Worm (Caenorhabditis elegans): ENCODE data around the gene srh-308.
A peak's percentile ranks its signal among the peaks of the same experiment; 100 is the strongest.

The srh-308 gene

ce11 chrV:14002402-14002801 is 15.0 kb downstream of the srh-308 start:
- TF ChIP-seq nhr-25 (tag; optimal IDR thresholded peaks at IDR 0.05): peak; percentile 35
- no peak for TF ChIP-seq ceh-16 (tag; optimal IDR thresholded peaks at IDR 0.05)
- peak; percentile 21 for TF ChIP-seq pqm-1 (tag; optimal IDR thresholded peaks at IDR 0.05)
- TF ChIP-seq zag-1 (tag; optimal IDR thresholded peaks at IDR 0.05): no peak
- no peak for TF ChIP-seq lsy-12 (tag; optimal IDR thresholded peaks at IDR 0.05)
- no peak for TF ChIP-seq nhr-28 (tag; optimal IDR thresholded peaks at IDR 0.05)
- peak; percentile 43 for TF ChIP-seq pha-4 (tag; optimal IDR thresholded peaks at IDR 0.05)

DNA sequence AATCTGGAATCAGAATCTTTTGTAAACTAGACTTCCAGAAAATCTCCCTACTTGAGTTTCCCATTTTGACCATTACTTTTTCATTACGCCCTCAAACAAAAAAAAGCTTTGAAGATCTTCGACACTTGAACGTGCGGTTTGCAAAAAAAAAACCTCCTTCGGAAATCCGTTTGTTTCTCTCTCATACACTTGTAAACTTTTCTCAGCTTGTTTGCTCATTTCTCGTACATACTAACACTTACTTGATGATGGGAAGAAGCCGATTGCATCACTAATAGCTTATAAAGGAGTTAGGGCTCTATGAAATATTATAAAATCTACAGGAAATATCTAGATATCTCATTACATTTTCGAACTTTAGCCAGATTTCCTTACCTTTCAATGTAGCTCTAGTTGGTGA is 15.4 kb downstream of the srh-308 start:
- TF ChIP-seq ztf-11 (tag; optimal IDR thresholded peaks at IDR 0.05) (no peak), sea-2 (GFP tag; optimal IDR thresholded peaks at IDR 0.05) (no peak), ceh-16 (tag; optimal IDR thresholded peaks at IDR 0.05) (no peak), pqm-1 (tag; optimal IDR thresholded peaks at IDR 0.05) (no peak), jun-1 (tag; optimal IDR thresholded peaks at IDR 0.05) (no peak), nhr-67 (tag; optimal IDR thresholded peaks at IDR 0.05) (no peak), R02D3.7 (tag; optimal IDR thresholded peaks at IDR 0.05) (no peak), ama-1 (optimal IDR thresholded peaks at IDR 0.05) (no peak), aly-2 (tag; optimal IDR thresholded peaks at IDR 0.05) (no peak), ceh-9 (tag; optimal IDR thresholded peaks at IDR 0.05) (no peak), unc-62 (GFP tag; optimal IDR thresholded peaks at IDR 0.05) (no peak), nhr-76 (tag; optimal IDR thresholded peaks at IDR 0.05) (no peak), fkh-2 (tag; optimal IDR thresholded peaks at IDR 0.05) (no peak)

DNA sequence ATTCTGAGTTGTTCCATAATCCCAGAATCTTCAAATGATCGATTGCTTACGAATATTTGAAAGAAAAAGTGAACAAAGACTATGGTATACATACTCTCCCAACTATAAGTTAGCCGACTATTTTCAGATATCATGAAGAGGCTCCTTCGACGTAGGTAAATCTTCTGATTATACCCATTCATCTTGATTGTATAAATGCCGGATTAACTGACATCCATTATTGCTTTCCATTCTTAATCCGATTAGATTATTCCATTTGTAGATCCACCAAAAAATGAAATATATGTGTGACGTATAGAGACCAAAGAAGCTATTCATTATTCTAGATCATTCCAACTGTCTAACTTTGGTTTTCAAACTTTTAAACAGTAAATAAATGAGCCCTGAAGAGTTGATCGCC is 23.9 kb downstream of the srh-308 start:
- TF ChIP-seq eor-1 (tag; optimal IDR thresholded peaks at IDR 0.05) (no peak), mml-1 (tag; optimal IDR thresholded peaks at IDR 0.05) (no peak), fos-1 (tag; optimal IDR thresholded peaks at IDR 0.05) (no peak)

DNA sequence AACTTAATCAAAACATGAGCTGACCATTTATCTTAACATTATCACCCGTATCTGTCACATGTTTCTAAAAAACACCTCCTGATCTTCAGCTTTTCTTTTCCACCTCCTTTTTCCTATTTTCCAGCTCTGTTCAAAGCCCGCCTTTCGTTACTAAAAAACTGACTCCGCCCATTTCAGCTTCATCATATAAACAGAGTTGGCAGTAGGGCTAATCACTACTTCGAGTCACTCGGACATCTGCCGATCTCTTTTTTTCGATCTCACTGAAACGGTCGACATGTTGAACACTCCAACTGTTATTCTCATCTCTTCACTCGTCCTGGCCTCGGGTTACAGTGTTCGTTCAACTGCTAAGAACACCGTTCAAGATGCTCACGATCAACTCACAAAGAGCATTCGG is 24.9 kb downstream of the srh-308 start, which contains the start of gene droe-4:
Gene droe-4 (plus strand): TSS at position 172 of the 400 bp plus-strand sequence.
- no peak for TF ChIP-seq mdl-1 (tag; optimal IDR thresholded peaks at IDR 0.05)
- no peak for TF ChIP-seq nhr-76 (tag; optimal IDR thresholded peaks at IDR 0.05)
- no peak for TF ChIP-seq snpc-4 (tag; optimal IDR thresholded peaks at IDR 0.05)
- no peak for TF ChIP-seq daf-12 (tag; optimal IDR thresholded peaks at IDR 0.05)
- TF ChIP-seq nhr-43 (tag; optimal IDR thresholded peaks at IDR 0.05; ENCODE audit: poor library complexity, severe bottlenecking): no peak
- TF ChIP-seq ceh-28 (tag; optimal IDR thresholded peaks at IDR 0.05): no peak
- no peak for TF ChIP-seq elt-2 (tag; optimal IDR thresholded peaks at IDR 0.05)
- TF ChIP-seq elt-3 (tag; optimal IDR thresholded peaks at IDR 0.05): no peak
- no peak for TF ChIP-seq elt-1 (tag; optimal IDR thresholded peaks at IDR 0.05)
- TF ChIP-seq ama-1 (optimal IDR thresholded peaks at IDR 0.05): no peak
- no peak for TF ChIP-seq fkh-10 (GFP tag; optimal IDR thresholded peaks at IDR 0.05)
- no peak for TF ChIP-seq egl-27 (tag; optimal IDR thresholded peaks at IDR 0.05)
- TF ChIP-seq mml-1 (tag; optimal IDR thresholded peaks at IDR 0.05): no peak
- TF ChIP-seq ceh-9 (tag; optimal IDR thresholded peaks at IDR 0.05): no peak
- no peak for TF ChIP-seq zag-1 (tag; optimal IDR thresholded peaks at IDR 0.05)
- TF ChIP-seq nhr-77 (tag; optimal IDR thresholded peaks at IDR 0.05): no peak
- no peak for TF ChIP-seq ZK546.5 (tag; optimal IDR thresholded peaks at IDR 0.05)

DNA sequence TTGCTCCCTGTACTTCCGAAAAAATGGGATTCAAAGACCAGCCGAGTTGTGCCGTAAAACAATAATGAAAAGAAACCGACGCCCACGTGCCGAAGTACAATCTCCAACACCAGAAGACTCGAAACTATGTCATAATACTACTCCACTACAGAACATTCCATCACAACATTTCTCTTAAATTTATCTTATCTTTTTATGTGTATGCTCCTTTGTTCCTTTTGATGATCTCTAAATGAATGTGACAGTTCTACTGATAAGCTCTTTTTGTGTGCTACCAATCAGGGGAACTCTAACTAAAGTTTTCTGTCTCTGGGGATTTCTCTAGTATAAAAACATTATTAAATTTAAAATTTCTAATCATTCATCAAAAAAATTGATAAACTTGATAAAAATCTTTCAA is 30.6 kb downstream of the srh-308 start:
- no peak for TF ChIP-seq nhr-67 (tag; optimal IDR thresholded peaks at IDR 0.05)
- peak; percentile 96 for TF ChIP-seq elt-2 (tag; optimal IDR thresholded peaks at IDR 0.05)
- no peak for TF ChIP-seq ceh-28 (tag; optimal IDR thresholded peaks at IDR 0.05)
- TF ChIP-seq pha-4 (tag; optimal IDR thresholded peaks at IDR 0.05): peak; percentile 41
- peak; percentile 37 for TF ChIP-seq nfya-1 (tag; optimal IDR thresholded peaks at IDR 0.05; ENCODE audit: insufficient read depth)
- TF ChIP-seq jun-1 (tag; optimal IDR thresholded peaks at IDR 0.05): peak; percentile 30
- TF ChIP-seq nhr-43 (tag; optimal IDR thresholded peaks at IDR 0.05; ENCODE audit: poor library complexity, severe bottlenecking): no peak
- TF ChIP-seq lsy-12 (tag; optimal IDR thresholded peaks at IDR 0.05): peak; percentile 45
- TF ChIP-seq pqm-1 (tag; optimal IDR thresholded peaks at IDR 0.05): peak; percentile 47

Measured in whole organism, L3 larva.